Worm (Caenorhabditis elegans) whole organism, midembryonic: ENCODE results near the gene dnj-13.

Experiments used
- T22C8.4 ChIP-seq: fragments of 200-800 bp; sonication (Bioruptor generic); IDR thresholded peaks from 2 replicates; pipeline ENCODE4 v1.3.6; 2022; ENCODE audit warnings: missing genetic modification characterization, missing compliant biosample characterization
- cog-1 ChIP-seq: sonication (generic microtip); optimal IDR thresholded peaks from 2 replicates; lab custom pipeline; 2016; ENCODE audit warnings: missing genetic modification characterization, missing compliant biosample characterization
- flt-1 ChIP-seq: fragments of 200-800 bp; sonication (Bioruptor generic); IDR thresholded peaks from 2 replicates; pipeline ENCODE4 v1.3.6; 2022; ENCODE audit warnings: missing genetic modification characterization, missing compliant biosample characterization
- klf-2 ChIP-seq: fragments of 200-800 bp; sonication (Bioruptor generic); conservative IDR thresholded peaks from 2 replicates; pipeline ENCODE4 v1.3.6; 2022; ENCODE audit warnings: missing genetic modification reagents, missing genetic modification characterization, missing compliant biosample characterization
- med-1 ChIP-seq: sonication (generic microtip); optimal IDR thresholded peaks from 2 replicates; lab custom pipeline; 2017; ENCODE audit warnings: missing genetic modification characterization, mild to moderate bottlenecking, missing compliant biosample characterization, antibody characterized with exemption, missing genetic modification reagents; ENCODE audit not compliant: insufficient read depth
- ref-1 ChIP-seq: fragments of 200-800 bp; sonication (Bioruptor generic); conservative IDR thresholded peaks from 2 replicates; pipeline ENCODE4 v1.3.6; 2022; ENCODE audit warnings: missing genetic modification reagents, missing genetic modification characterization, missing compliant biosample characterization
- tab-1 ChIP-seq: fragments of 200-800 bp; sonication (Bioruptor generic); IDR thresholded peaks from 2 replicates; pipeline ENCODE4 v1.3.6; 2022; ENCODE audit warnings: missing genetic modification characterization, missing compliant biosample characterization
- ztf-23 ChIP-seq: fragments of 200-800 bp; sonication (Bioruptor generic); IDR thresholded peaks from 2 replicates; pipeline ENCODE4 v1.3.6; 2022; ENCODE audit warnings: missing genetic modification reagents, missing genetic modification characterization, missing compliant biosample characterization
- ztf-29 ChIP-seq: fragments of 200-800 bp; sonication (Bioruptor generic); IDR thresholded peaks from 2 replicates; pipeline ENCODE4 v1.3.6; 2022; ENCODE audit warnings: missing genetic modification reagents, missing genetic modification characterization, missing compliant biosample characterization

dnj-13 gene

DNA sequence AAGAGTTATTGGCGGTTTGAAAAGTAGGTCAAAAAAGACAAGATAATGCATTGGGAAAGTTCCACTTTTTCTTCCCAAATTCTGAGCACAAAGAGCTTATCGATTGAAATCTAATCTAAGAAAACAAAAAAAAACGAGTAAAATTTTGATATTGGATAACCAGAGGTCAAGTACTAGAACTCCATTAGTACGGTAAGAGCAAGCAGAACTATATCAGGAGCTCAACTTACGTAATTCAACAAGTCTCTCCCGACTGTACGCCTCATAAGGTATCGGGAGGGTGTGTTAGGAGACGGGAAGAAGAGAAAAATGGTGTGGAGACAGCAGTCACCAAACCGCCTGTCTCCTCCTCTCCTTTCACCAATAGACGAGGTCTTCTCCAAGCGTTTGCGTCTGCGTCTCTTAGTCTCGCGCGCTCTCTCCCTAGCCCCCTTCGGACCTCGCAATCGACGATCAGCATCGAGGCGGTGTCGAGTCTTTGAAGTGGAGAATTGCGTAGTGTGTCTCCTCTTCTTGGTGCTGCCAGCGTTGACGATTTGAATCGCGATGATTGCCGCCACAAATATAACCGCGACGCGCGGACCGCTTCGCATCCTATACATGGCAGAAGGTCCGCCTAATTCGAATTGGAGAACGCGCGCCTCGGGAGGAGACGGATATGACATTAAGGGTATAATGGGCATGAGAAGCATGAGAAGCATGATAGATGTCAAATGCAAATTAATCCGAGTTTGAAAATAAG, 21.6 kb downstream of the dnj-13 start, which contains the start of gene F54D5.5:
Gene F54D5.5 (minus strand): TSS at position 51 of the 742 bp plus-strand sequence.
- TF ChIP-seq T22C8.4 (GFP tag; lab: Robert Waterston, UW) (no peak), klf-2 (GFP tag; lab: Robert Waterston, UW) (no peak), ztf-29 (GFP tag; lab: Robert Waterston, UW) (no peak), cog-1 (tag; lab: Kevin White, UChicago) (peak; percentile 70), tab-1 (GFP tag; lab: Robert Waterston, UW) (0 out of 2 replicates have a peak, but pooled peaks have one; percentile 65), ztf-23 (GFP tag; lab: Robert Waterston, UW) (peak; percentile 47; the same call in 1 of the 2 replicates), flt-1 (peak; percentile 72; the same call in 1 of the 2 replicates)

DNA sequence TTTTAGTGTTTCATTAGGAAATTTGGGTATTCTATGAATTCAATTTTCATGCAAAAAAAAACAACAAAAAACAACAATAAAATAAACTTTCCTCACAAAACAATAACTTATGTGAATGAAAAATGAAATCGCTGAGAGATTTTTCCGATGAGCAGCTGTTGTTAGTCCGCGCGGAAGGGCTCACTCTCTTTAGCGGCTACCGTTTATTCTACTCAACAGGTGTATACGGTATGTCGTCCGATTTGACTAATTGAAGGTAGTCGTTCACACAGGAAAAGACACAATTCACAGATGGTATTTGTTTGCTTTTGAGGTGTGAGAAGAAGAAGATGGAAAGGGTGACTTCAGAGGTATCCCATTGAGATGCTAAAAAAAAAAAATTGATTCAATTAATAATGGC, 23.2 kb downstream of the dnj-13 start:
- TF ChIP-seq ztf-29 (GFP tag; lab: Robert Waterston, UW): no peak
- no peak for TF ChIP-seq tab-1 (GFP tag; lab: Robert Waterston, UW)
- TF ChIP-seq ztf-23 (GFP tag; lab: Robert Waterston, UW): no peak
- TF ChIP-seq med-1 (GFP tag; lab: Kevin White, UChicago): no peak
- no peak for TF ChIP-seq T22C8.4 (GFP tag; lab: Robert Waterston, UW)

DNA sequence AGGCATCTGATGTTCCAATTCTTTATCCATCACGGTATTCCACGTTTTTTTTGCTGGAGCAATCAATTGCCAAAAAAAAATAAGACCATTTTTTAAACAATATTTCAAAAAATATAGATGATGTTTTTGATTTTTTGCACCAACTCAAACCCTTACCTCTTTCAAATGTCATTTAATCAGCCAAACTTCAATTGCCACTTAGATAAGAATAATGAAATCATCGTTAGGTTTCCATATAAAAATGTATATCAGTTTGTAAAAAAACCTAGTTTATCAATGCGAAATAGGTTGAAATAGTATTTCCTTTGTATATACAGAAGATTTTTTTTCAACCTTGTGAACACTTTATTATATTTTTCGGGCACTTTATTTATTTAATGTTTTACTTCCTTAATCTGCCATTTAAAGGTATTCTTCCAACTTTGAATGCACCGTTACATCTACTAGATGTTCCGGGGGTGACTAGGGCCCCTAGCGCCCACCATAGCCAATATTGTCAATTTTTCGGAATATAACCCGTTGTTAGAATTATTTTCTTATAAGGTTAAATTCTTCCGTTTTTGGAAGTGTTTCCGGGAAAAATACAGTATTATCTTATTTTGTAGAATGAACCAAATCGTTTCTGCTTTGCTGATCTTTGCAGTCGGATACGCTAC, 23.8 kb downstream of the dnj-13 start, which contains the start of the genes F54D5.23 and F54D5.4:
Gene F54D5.23 (minus strand): TSS at position 75 of the 656 bp plus-strand sequence.
Gene F54D5.4 (plus strand): TSS at position 606 of the 656 bp plus-strand sequence.
- no peak for TF ChIP-seq ztf-29 (GFP tag; lab: Robert Waterston, UW)
- TF ChIP-seq ztf-23 (GFP tag; lab: Robert Waterston, UW): no peak
- TF ChIP-seq med-1 (GFP tag; lab: Kevin White, UChicago): no peak
- TF ChIP-seq flt-1: no peak
- no peak for TF ChIP-seq T22C8.4 (GFP tag; lab: Robert Waterston, UW)
- TF ChIP-seq ref-1 (GFP tag; lab: Robert Waterston, UW): no peak
- TF ChIP-seq klf-2 (GFP tag; lab: Robert Waterston, UW): no peak
- no peak for TF ChIP-seq tab-1 (GFP tag; lab: Robert Waterston, UW)
- TF ChIP-seq cog-1 (tag; lab: Kevin White, UChicago): no peak

DNA sequence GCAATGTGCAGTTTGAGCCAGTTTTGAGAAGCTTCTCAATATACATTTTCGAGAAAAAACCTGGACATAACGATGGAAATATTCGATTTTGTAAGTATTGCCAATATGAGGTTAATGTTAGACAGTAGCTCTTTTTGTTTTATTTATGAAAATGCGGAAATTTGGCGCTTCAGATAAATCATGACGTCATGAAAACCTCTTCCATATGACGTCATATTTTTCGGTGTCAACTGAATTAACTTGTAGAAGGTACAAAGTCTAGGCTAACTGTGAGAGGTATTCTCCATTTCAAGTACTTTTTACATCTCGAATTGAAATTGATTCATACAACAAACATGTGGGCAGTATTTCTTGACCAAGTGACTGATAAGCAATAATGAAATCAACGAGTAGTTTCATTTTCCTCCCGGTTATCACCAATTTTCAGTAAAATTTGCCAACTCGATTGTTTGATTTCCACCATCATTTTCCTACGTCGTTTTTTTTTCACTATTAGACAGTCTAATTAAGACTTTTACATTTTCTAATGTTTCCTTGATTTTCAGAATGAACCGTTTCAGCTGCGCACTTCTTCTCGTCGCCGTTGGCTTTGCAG, 25.9 kb downstream of the dnj-13 start, which contains the start of gene F54D5.3:
Gene F54D5.3 (plus strand): TSS at position 546 of the 595 bp plus-strand sequence.
- TF ChIP-seq cog-1 (tag; lab: Kevin White, UChicago): no peak
- TF ChIP-seq med-1 (GFP tag; lab: Kevin White, UChicago): no peak
- TF ChIP-seq tab-1 (GFP tag; lab: Robert Waterston, UW): no peak
- no peak for TF ChIP-seq flt-1
- no peak for TF ChIP-seq ref-1 (GFP tag; lab: Robert Waterston, UW)
- TF ChIP-seq ztf-23 (GFP tag; lab: Robert Waterston, UW): no peak
- no peak for TF ChIP-seq T22C8.4 (GFP tag; lab: Robert Waterston, UW)
- TF ChIP-seq ztf-29 (GFP tag; lab: Robert Waterston, UW): no peak
- TF ChIP-seq klf-2 (GFP tag; lab: Robert Waterston, UW): no peak

DNA sequence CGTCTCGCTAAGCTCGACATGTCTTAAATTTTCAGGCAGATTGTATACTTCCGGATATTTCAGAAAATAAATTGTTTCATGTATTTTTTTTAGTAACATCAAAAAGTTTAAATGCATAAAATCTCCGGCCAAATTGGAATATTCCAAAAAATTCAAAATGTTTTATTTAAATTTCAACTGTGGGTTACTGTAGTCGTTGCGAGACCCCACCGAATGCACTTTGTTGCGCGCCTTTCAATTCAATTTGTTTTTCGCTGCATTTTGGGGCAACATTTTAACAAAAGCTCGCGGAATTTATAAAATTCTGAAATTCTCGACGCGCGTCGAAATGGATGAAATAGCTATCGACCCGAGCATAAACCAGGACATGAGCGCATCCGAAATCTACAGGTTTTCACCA, 27.4 kb downstream of the dnj-13 start, which contains the start of gene F54D5.2:
Gene F54D5.2 (plus strand): TSS at position 237 of the 400 bp plus-strand sequence.
- TF ChIP-seq klf-2 (GFP tag; lab: Robert Waterston, UW) (no peak), med-1 (GFP tag; lab: Kevin White, UChicago) (no peak), flt-1 (no peak), T22C8.4 (GFP tag; lab: Robert Waterston, UW) (no peak), ztf-23 (GFP tag; lab: Robert Waterston, UW) (no peak), cog-1 (tag; lab: Kevin White, UChicago) (no peak), ztf-29 (GFP tag; lab: Robert Waterston, UW) (no peak), ref-1 (GFP tag; lab: Robert Waterston, UW) (no peak), tab-1 (GFP tag; lab: Robert Waterston, UW) (no peak)

DNA sequence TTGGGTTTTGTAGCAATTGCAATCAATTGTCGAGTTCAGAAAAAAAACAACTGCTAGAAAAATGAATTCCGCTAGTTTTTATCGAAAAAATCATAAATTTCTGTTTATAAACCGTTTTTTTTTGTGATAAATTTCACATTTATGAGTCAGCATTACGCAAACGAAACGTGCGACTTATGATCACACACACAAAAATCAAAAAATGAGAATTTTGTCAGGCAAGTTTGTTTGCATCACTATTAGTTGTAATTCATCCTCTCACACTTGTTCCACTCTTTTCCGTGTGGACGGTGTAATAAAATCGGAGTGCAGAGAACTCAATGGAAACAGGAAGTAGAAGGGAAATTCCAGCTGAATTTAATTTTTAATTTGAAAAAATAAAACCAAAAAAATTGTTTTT, 31.9 kb downstream of the dnj-13 start, which contains the start of gene pcs-1:
Gene pcs-1 (minus strand): TSS at position 344 of the 400 bp plus-strand sequence.
- TF ChIP-seq flt-1: no peak

DNA sequence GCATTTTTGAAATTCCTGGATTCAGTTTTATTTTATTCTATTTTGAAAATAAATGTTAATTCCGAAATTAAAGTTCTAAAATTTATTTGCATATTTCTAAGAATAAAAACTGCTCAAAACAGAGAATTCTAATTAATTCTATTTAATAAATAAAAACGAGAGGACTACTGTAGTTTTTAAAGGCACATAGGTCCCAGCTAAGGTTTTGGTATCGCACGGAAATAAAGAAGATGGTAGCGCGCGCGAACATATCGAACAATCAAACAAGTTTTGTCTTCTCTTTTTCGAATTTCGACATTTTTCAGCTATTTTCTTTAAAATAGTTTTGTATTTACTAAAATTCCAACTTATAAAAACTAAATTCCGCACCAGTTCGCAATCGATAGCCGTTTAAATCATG, 32.4 kb downstream of the dnj-13 start:
- TF ChIP-seq ztf-29 (GFP tag; lab: Robert Waterston, UW): no peak
- TF ChIP-seq med-1 (GFP tag; lab: Kevin White, UChicago): no peak
- no peak for TF ChIP-seq ref-1 (GFP tag; lab: Robert Waterston, UW)
- no peak for TF ChIP-seq ztf-23 (GFP tag; lab: Robert Waterston, UW)
- TF ChIP-seq klf-2 (GFP tag; lab: Robert Waterston, UW): no peak
- no peak for TF ChIP-seq tab-1 (GFP tag; lab: Robert Waterston, UW)
- TF ChIP-seq flt-1: no peak
- no peak for TF ChIP-seq cog-1 (tag; lab: Kevin White, UChicago)
- TF ChIP-seq T22C8.4 (GFP tag; lab: Robert Waterston, UW): no peak

DNA sequence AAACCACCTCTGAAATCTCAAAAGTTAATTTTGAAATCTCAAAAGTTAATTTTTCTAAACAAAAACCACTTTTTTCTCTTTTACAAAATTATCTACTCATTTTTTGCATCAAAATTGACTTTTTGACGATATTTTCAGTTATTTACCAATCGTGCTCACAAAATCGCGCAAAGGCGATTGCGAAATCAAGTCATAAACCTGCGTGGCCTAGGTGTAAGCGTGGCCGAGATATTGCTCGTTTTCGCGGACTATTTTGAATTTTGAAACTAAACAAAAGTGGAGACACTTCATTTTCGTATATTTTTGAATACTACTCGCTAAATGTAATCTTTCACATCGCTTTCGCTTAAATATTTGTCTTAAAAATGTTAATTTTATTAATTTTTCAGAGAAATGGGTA, 32.8 kb downstream of the dnj-13 start, which contains the start of gene smc-6:
Gene smc-6 (plus strand): TSS at position 390 of the 400 bp plus-strand sequence.
- TF ChIP-seq ref-1 (GFP tag; lab: Robert Waterston, UW) (no peak), T22C8.4 (GFP tag; lab: Robert Waterston, UW) (no peak), flt-1 (no peak), ztf-29 (GFP tag; lab: Robert Waterston, UW) (no peak), med-1 (GFP tag; lab: Kevin White, UChicago) (no peak), klf-2 (GFP tag; lab: Robert Waterston, UW) (no peak), ztf-23 (GFP tag; lab: Robert Waterston, UW) (no peak), tab-1 (GFP tag; lab: Robert Waterston, UW) (no peak), cog-1 (tag; lab: Kevin White, UChicago) (no peak)
